Fruit fly (Drosophila melanogaster): Measurements from ENCODE around the gene Nsun2.

DNA sequence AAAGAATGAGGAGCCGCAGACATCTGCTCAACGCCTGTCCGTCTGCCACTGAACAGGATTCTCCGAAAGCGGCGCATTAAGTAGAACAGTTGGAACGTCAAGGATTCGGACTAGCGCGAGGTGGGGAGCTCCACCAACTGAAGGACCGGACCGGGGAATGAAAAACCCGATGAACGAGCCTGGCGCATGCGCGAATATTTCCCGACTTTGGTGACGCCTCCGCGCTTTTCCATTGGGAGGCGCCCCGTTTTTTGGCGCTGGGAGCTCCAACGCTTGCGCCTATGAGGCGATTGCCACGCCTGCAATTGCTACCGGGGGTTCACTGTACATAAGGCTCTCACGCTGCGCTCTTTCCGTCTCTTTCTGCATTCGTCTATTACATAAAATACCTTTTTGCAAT lies 52.0 kb downstream of the Nsun2 start:
- TF ChIP-seq Sox102F (GFP tag; optimal IDR thresholded peaks at IDR 0.05) (no peak), acj6 (GFP tag; optimal IDR thresholded peaks at IDR 0.05) (no peak), topi (GFP tag; optimal IDR thresholded peaks at IDR 0.05) (no peak), CG10631 (GFP tag; optimal IDR thresholded peaks at IDR 0.05) (no peak), CG34406 (GFP tag; optimal IDR thresholded peaks at IDR 0.05) (no peak), CG1621 (tag; optimal IDR thresholded peaks at IDR 0.05) (no peak), CG6854 (GFP tag; optimal IDR thresholded peaks at IDR 0.05) (no peak), Lpt (GFP tag; optimal IDR thresholded peaks at IDR 0.05) (no peak), CG6276 (GFP tag; optimal IDR thresholded peaks at IDR 0.05) (no peak), OdsH (GFP tag; optimal IDR thresholded peaks at IDR 0.05) (no peak), Sox14 (GFP tag; optimal IDR thresholded peaks at IDR 0.05) (no peak), Ets96B (tag; optimal IDR thresholded peaks at IDR 0.05) (no peak), cyc (GFP tag; optimal IDR thresholded peaks at IDR 0.05) (no peak), dac (GFP tag; optimal IDR thresholded peaks at IDR 0.05) (no peak)
